Worm (Caenorhabditis elegans): ENCODE measurements around the gene pup-2.

DNA sequence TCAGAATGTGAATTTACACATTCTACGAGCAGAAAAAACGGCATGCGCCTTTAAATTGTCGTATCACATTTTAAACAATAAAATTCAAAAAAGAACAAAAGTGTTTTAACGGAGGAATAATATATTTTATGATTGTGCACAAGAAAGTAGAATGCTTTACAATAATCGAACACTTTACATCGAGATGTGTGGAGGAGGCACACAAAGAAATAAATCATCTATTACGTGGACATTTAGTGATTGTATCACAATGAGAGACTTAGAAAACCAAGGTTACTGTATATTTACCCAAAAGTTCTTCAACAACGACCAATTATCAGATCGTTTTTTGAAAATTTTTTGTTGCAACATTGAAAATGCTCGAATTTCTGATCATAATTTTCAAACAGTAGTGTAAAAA is 24.5 kb downstream of the pup-2 start:
- no peak for TF ChIP-seq K09A11.1 (tag; optimal IDR thresholded peaks at IDR 0.05; ENCODE audit: insufficient read depth)
- TF ChIP-seq ceh-19 (GFP tag; optimal IDR thresholded peaks at IDR 0.05) = no peak
- no peak for TF ChIP-seq nhr-232 (tag; optimal IDR thresholded peaks at IDR 0.05)
- TF ChIP-seq nfya-1 (tag; optimal IDR thresholded peaks at IDR 0.05) = no peak
- no peak for TF ChIP-seq syd-9 (tag; optimal IDR thresholded peaks at IDR 0.05)
- TF ChIP-seq pha-4 (tag; optimal IDR thresholded peaks at IDR 0.05) = no peak
- no peak for TF ChIP-seq ama-1 (optimal IDR thresholded peaks at IDR 0.05)
- TF ChIP-seq unc-86 (tag; optimal IDR thresholded peaks at IDR 0.05) = no peak
- no peak for TF ChIP-seq dve-1 (tag; optimal IDR thresholded peaks at IDR 0.05)
- no peak for TF ChIP-seq C08G9.2 (tag; optimal IDR thresholded peaks at IDR 0.05)
- no peak for TF ChIP-seq Y22D7AL.16 (tag; optimal IDR thresholded peaks at IDR 0.05)
- TF ChIP-seq mec-3 (tag; optimal IDR thresholded peaks at IDR 0.05; ENCODE audit: borderline replicate concordance) = no peak
- no peak for TF ChIP-seq fkh-10 (GFP tag; optimal IDR thresholded peaks at IDR 0.05)
- no peak for TF ChIP-seq gmeb-2 (tag; optimal IDR thresholded peaks at IDR 0.05)
